Comparison of ENCODE assay signal across 4 fruit fly cellular contexts in the genomic region with DNA sequence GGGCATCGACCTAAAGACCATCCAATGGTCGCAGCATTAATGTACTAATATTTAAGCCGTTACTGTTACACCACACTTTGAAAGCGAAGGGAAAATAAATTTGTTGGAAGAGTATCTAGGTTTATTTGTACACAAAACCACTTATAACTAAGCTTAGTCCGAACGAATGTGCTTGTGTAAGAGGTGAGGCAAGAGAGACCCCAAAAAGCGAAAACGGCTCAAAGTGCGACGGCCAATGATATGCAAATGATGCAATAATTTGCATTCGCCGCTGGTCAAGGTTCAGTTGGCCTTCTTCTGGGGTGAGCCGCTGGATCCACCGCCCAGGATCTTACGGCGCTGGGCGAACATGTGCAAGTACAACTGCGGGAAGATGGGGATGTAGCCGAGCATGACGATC.
TF ChIP-seq lines count a peak whose summit lies in the region.

No protein-coding gene starts in this region.

- TF ChIP-seq CTCF in whole organism, embryonic (GFP tag; optimal IDR thresholded peaks at IDR 0.05; lab: Kevin White, UChicago), result no peak

TF ChIP-seq in whole organism, adult, 20 proteins besides CTCF, POLR2A, EP300 and RAD21:
- TF ChIP-seq CG7045 (GFP tag; optimal IDR thresholded peaks at IDR 0.05; lab: Kevin White, UChicago) (no peak), CG12768 (GFP tag; optimal IDR thresholded peaks at IDR 0.05; lab: Kevin White, UChicago) (peak; percentile 58), pad (GFP tag; optimal IDR thresholded peaks at IDR 0.05; lab: Kevin White, UChicago) (no peak), tj (GFP tag; optimal IDR thresholded peaks at IDR 0.05; lab: Kevin White, UChicago) (peak; percentile 42), CG7101 (tag; optimal IDR thresholded peaks at IDR 0.05; lab: Kevin White, UChicago) (no peak), cnc (optimal IDR thresholded peaks at IDR 0.05; lab: Kevin White, UChicago) (no peak)

TF ChIP-seq in whole organism, embryonic, 481 proteins besides CTCF, POLR2A, EP300 and RAD21:
- TF ChIP-seq bbx (GFP tag; IDR thresholded peaks at IDR 0.05; lab: Robert Waterston, UW; ENCODE audit: partially characterized antibody) (no peak), Pdp1 (GFP tag; optimal IDR thresholded peaks at IDR 0.05; lab: Kevin White, UChicago) (peak in 1 of 2 experiments; percentile 68), D19A (tag; optimal IDR thresholded peaks at IDR 0.05; lab: Kevin White, UChicago) (peak; percentile 11), CG2202 (tag; optimal IDR thresholded peaks at IDR 0.05; lab: Kevin White, UChicago) (no peak), CG15073 (GFP tag; optimal IDR thresholded peaks at IDR 0.05; lab: Kevin White, UChicago) (peak; percentile 65)

TF ChIP-seq in whole organism, prepupa, 60 proteins besides CTCF, POLR2A, EP300 and RAD21:
- TF ChIP-seq svp (GFP tag; lab: Kevin White, UChicago) (peak; percentile 55), cyc (GFP tag; optimal IDR thresholded peaks at IDR 0.05; lab: Kevin White, UChicago) (no peak)

TF ChIP-seq in whole organism, pupa, 21 proteins besides CTCF, POLR2A, EP300 and RAD21:
- no peak for TF ChIP-seq CG32121 (GFP tag; IDR thresholded peaks at IDR 0.05; lab: Robert Waterston, UW)
- TF ChIP-seq EcR (GFP tag; optimal IDR thresholded peaks at IDR 0.05; lab: Kevin White, UChicago), result peak; percentile 24
- no peak for TF ChIP-seq CG13204 (GFP tag; optimal IDR thresholded peaks at IDR 0.05; lab: Kevin White, UChicago)
- no peak for TF ChIP-seq CG34367 (tag; optimal IDR thresholded peaks at IDR 0.05; lab: Kevin White, UChicago)
- no peak for TF ChIP-seq D1 (tag; optimal IDR thresholded peaks at IDR 0.05; lab: Kevin White, UChicago)
- no peak for TF ChIP-seq fd96Ca (GFP tag; IDR thresholded peaks at IDR 0.05; lab: Robert Waterston, UW)
- TF ChIP-seq Pif1B (GFP tag; optimal IDR thresholded peaks at IDR 0.05; lab: Kevin White, UChicago), result no peak
